Fruit fly (Drosophila melanogaster) whole organism, prepupa: ENCODE data around the gene Sws1.

Source experiments
- Blimp-1 ChIP-seq: fragments of 200-800 bp; sonication (Bioruptor generic); optimal IDR thresholded peaks from 3 replicates; lab custom pipeline; 2017; ENCODE audit warnings: missing biosample characterization, missing genetic modification characterization, mild to moderate bottlenecking, moderate library complexity, missing genetic modification reagents
- CG11294 ChIP-seq: fragments of 200-800 bp; sonication (Bioruptor generic); IDR thresholded peaks from 2 replicates; pipeline ENCODE4 v1.3.6; 2022; ENCODE audit warnings: missing biosample characterization, missing genetic modification characterization
- CG6792 ChIP-seq: fragments of 200-800 bp; sonication (Bioruptor generic); optimal IDR thresholded peaks from 3 replicates; lab custom pipeline; 2016; ENCODE audit warnings: missing biosample characterization, missing genetic modification characterization
- cyc ChIP-seq: fragments of 200-800 bp; sonication (Bioruptor generic); optimal IDR thresholded peaks from 3 replicates; lab custom pipeline; 2016; ENCODE audit warnings: missing biosample characterization, missing genetic modification characterization

dm6 chr2L:2572937-2573336, 1.9 kb downstream of the Sws1 start, which contains the start of gene Cyp309a2:
- TF ChIP-seq CG6792 (GFP tag; lab: Kevin White, UChicago), result no peak
- TF ChIP-seq cyc (GFP tag; lab: Kevin White, UChicago), result no peak
- TF ChIP-seq Blimp-1 (GFP tag; lab: Kevin White, UChicago), result no peak
- TF ChIP-seq CG11294, result no peak
